Fruit fly (Drosophila melanogaster) whole organism, embryonic: Measurements from ENCODE around the gene CG6602.
A peak's percentile ranks its signal among the peaks of the same experiment; 100 is the strongest.

Experiments used
- BEAF-32 ChIP-seq: fragments of 200-800 bp; sonication (Bioruptor generic); optimal IDR thresholded peaks from 3 replicates; lab custom pipeline; 2017; ENCODE audit warnings: missing biosample characterization, missing genetic modification characterization, mild to moderate bottlenecking, moderate library complexity, missing genetic modification reagents
- CG10654 ChIP-seq: fragments of 200-800 bp; sonication (Bioruptor generic); optimal IDR thresholded peaks from 2 replicates; lab custom pipeline; 2016; ENCODE audit warnings: missing biosample characterization, missing genetic modification characterization
- CG10979 ChIP-seq: fragments of 200-800 bp; sonication (Bioruptor generic); optimal IDR thresholded peaks from 2 replicates; lab custom pipeline; 2018; ENCODE audit warnings: missing biosample characterization, mild to moderate bottlenecking, missing genetic modification characterization, moderate library complexity
- CG12155 ChIP-seq: fragments of 200-800 bp; sonication (Bioruptor generic); optimal IDR thresholded peaks from 3 replicates; lab custom pipeline; 2016; ENCODE audit warnings: missing biosample characterization, missing genetic modification characterization
- CG12391 ChIP-seq: fragments of 200-800 bp; sonication (Bioruptor generic); optimal IDR thresholded peaks from 3 replicates; lab custom pipeline; 2018; ENCODE audit warnings: missing biosample characterization, mild to moderate bottlenecking, missing genetic modification characterization, moderate library complexity
- CG12659 ChIP-seq: fragments of 200-800 bp; sonication (Bioruptor generic); optimal IDR thresholded peaks from 3 replicates; lab custom pipeline; 2017; ENCODE audit warnings: mild to moderate bottlenecking, missing biosample characterization, missing genetic modification reagents, missing genetic modification characterization
- CG13624 ChIP-seq: fragments of 200-800 bp; sonication (Bioruptor generic); optimal IDR thresholded peaks from 2 replicates; lab custom pipeline; 2016; ENCODE audit warnings: missing biosample characterization, missing genetic modification characterization
- CG17829 ChIP-seq: fragments of 200-800 bp; optimal IDR thresholded peaks from 2 replicates; lab custom pipeline; 2019; ENCODE audit warnings: missing biosample characterization, mild to moderate bottlenecking, missing genetic modification characterization, moderate library complexity
- CG1792 ChIP-seq: fragments of 200-800 bp; sonication (Bioruptor generic); optimal IDR thresholded peaks from 2 replicates; lab custom pipeline; 2016; ENCODE audit warnings: missing biosample characterization, missing genetic modification characterization
- CG2889 ChIP-seq: fragments of 200-800 bp; sonication (Bioruptor generic); IDR thresholded peaks from 3 replicates; pipeline ENCODE4 v1.3.6; 2022; ENCODE audit warnings: missing biosample characterization, missing genetic modification characterization
- CG3995 ChIP-seq: fragments of 200-800 bp; sonication (Bioruptor generic); optimal IDR thresholded peaks from 3 replicates; lab custom pipeline; 2016; ENCODE audit warnings: missing biosample characterization, missing genetic modification characterization
- CG4617 ChIP-seq: fragments of 200-800 bp; sonication (Bioruptor generic); optimal IDR thresholded peaks from 3 replicates; lab custom pipeline; 2016; ENCODE audit warnings: missing biosample characterization, missing genetic modification characterization, borderline replicate concordance
- CG7839 ChIP-seq: fragments of 200-800 bp; sonication (Bioruptor generic); optimal IDR thresholded peaks from 3 replicates; lab custom pipeline; 2018; ENCODE audit warnings: missing biosample characterization, mild to moderate bottlenecking, missing genetic modification characterization, moderate library complexity
- CG8478 ChIP-seq: fragments of >200 bp; optimal IDR thresholded peaks from 2 replicates; lab custom pipeline; 2018
- CG9876 ChIP-seq: fragments of 200-800 bp; sonication (Bioruptor generic); optimal IDR thresholded peaks from 2 replicates; lab custom pipeline; 2016; ENCODE audit warnings: missing biosample characterization, missing genetic modification characterization
- CG9932 ChIP-seq: fragments of 200-800 bp; sonication (Bioruptor generic); IDR thresholded peaks from 2 replicates; pipeline ENCODE4 v1.3.6; 2022; ENCODE audit warnings: missing biosample characterization, missing genetic modification characterization
- Chrac-16 ChIP-seq: fragments of 200-800 bp; sonication (Bioruptor generic); optimal IDR thresholded peaks from 3 replicates; lab custom pipeline; 2016; ENCODE audit warnings: missing biosample characterization, missing genetic modification characterization
- D19B ChIP-seq: fragments of 200-800 bp; sonication (Bioruptor generic); optimal IDR thresholded peaks from 2 replicates; lab custom pipeline; 2017; ENCODE audit warnings: missing biosample characterization, mild to moderate bottlenecking, missing genetic modification characterization
- Dll ChIP-seq: fragments of 200-800 bp; sonication (Bioruptor generic); IDR thresholded peaks from 4 replicates; pipeline ENCODE4 v1.3.6; 2022; ENCODE audit warnings: missing biosample characterization, missing genetic modification characterization; ENCODE audit not compliant: partially characterized antibody
- Doc2 ChIP-seq: fragments of 200-800 bp; sonication (Bioruptor generic); IDR thresholded peaks from 2 replicates; pipeline ENCODE4 v1.3.6; 2022; ENCODE audit warnings: missing biosample characterization, missing genetic modification characterization
- E2f2 ChIP-seq: fragments of 200-800 bp; sonication (Bioruptor generic); IDR thresholded peaks from 2 replicates; pipeline ENCODE4 v1.3.6; 2022; ENCODE audit warnings: missing biosample characterization, missing genetic modification characterization
- Ets97D ChIP-seq: fragments of 200-800 bp; sonication (Bioruptor generic); optimal IDR thresholded peaks from 3 replicates; lab custom pipeline; 2016; ENCODE audit warnings: missing biosample characterization, missing genetic modification characterization
- Gug ChIP-seq: fragments of 200-800 bp; sonication (Bioruptor generic); IDR thresholded peaks from 4 replicates; pipeline ENCODE4 v1.3.6; 2022; ENCODE audit warnings: missing biosample characterization, missing genetic modification characterization
- HLH4C ChIP-seq: fragments of 200-800 bp; sonication (Bioruptor generic); IDR thresholded peaks from 3 replicates; pipeline ENCODE4 v1.3.6; 2022; ENCODE audit warnings: missing biosample characterization, missing genetic modification characterization; ENCODE audit not compliant: partially characterized antibody
- HmgZ ChIP-seq: fragments of 200-800 bp; sonication (Bioruptor generic); optimal IDR thresholded peaks from 2 replicates; lab custom pipeline; 2018; ENCODE audit warnings: missing biosample characterization, mild to moderate bottlenecking, missing genetic modification characterization
- Hmr ChIP-seq: fragments of 200-800 bp; sonication (Bioruptor generic); optimal IDR thresholded peaks from 3 replicates; lab custom pipeline; 2017; ENCODE audit warnings: mild to moderate bottlenecking, missing biosample characterization, missing genetic modification reagents, missing genetic modification characterization
- MBD-R2 ChIP-seq: fragments of 200-800 bp; sonication (Bioruptor generic); IDR thresholded peaks from 2 replicates; pipeline ENCODE4 v1.3.6; 2022; ENCODE audit warnings: missing biosample characterization, missing genetic modification characterization
- Mad ChIP-seq: fragments of 200-800 bp; sonication (Bioruptor generic); optimal IDR thresholded peaks from 2 replicates; lab custom pipeline; 2016; ENCODE audit warnings: missing biosample characterization, missing genetic modification characterization
- Max ChIP-seq: fragments of 200-800 bp; sonication (Bioruptor generic); optimal IDR thresholded peaks from 2 replicates; lab custom pipeline; 2016; ENCODE audit warnings: missing biosample characterization, mild to moderate bottlenecking, missing genetic modification characterization
- Med ChIP-seq: fragments of 200-800 bp; sonication (Bioruptor generic); peaks from one replicate; lab custom pipeline; 2016; ENCODE audit warnings: missing biosample characterization, missing genetic modification characterization, mild to moderate bottlenecking, inconsistent platforms, moderate library complexity
- Ptx1 ChIP-seq: fragments of 200-800 bp; sonication (Bioruptor generic); IDR thresholded peaks from 2 replicates; pipeline ENCODE4 v1.3.6; 2022; ENCODE audit warnings: missing biosample characterization, missing genetic modification characterization
- Scr ChIP-seq: fragments of 200-800 bp; sonication (Bioruptor generic); IDR thresholded peaks from 2 replicates; pipeline ENCODE4 v1.3.6; 2022; ENCODE audit warnings: missing biosample characterization, missing genetic modification characterization; ENCODE audit not compliant: partially characterized antibody
- Sin3A ChIP-seq: fragments of >200 bp; optimal IDR thresholded peaks from 2 replicates; lab custom pipeline; 2018
- Usf ChIP-seq: fragments of 200-800 bp; sonication (Bioruptor generic); optimal IDR thresholded peaks from 2 replicates; lab custom pipeline; 2017; ENCODE audit warnings: missing genotype, missing biosample characterization, missing genetic modification characterization
- chm ChIP-seq: fragments of 200-800 bp; sonication (Bioruptor generic); IDR thresholded peaks from 2 replicates; pipeline ENCODE4 v1.3.6; 2022; ENCODE audit warnings: missing biosample characterization, missing genetic modification characterization
- croc ChIP-seq: fragments of 200-800 bp; sonication (Bioruptor generic); conservative IDR thresholded peaks from 3 replicates; pipeline ENCODE4 v1.3.6; 2022; ENCODE audit warnings: missing biosample characterization, missing genetic modification characterization
- dm ChIP-seq: fragments of 200-800 bp; sonication (Bioruptor generic); optimal IDR thresholded peaks from 3 replicates; lab custom pipeline; 2016; ENCODE audit warnings: missing biosample characterization, missing genetic modification characterization
- gcm2 ChIP-seq: fragments of 200-800 bp; sonication (Bioruptor generic); optimal IDR thresholded peaks from 2 replicates; lab custom pipeline; 2016; ENCODE audit warnings: missing biosample characterization, missing genetic modification characterization
- hbn ChIP-seq: fragments of 200-800 bp; sonication (Bioruptor generic); IDR thresholded peaks from 2 replicates; pipeline ENCODE4 v1.3.6; 2022; ENCODE audit warnings: missing biosample characterization, missing genetic modification characterization; ENCODE audit not compliant: partially characterized antibody
- lmd ChIP-seq: fragments of 200-800 bp; sonication (Bioruptor generic); IDR thresholded peaks from 2 replicates; pipeline ENCODE4 v1.3.6; 2022; ENCODE audit warnings: missing biosample characterization, missing genetic modification characterization
- mld ChIP-seq: fragments of 200-800 bp; sonication (Bioruptor generic); IDR thresholded peaks from 3 replicates; pipeline ENCODE4 v1.3.6; 2022; ENCODE audit warnings: missing biosample characterization, missing genetic modification characterization; ENCODE audit not compliant: partially characterized antibody
- nmo ChIP-seq: fragments of 200-800 bp; sonication (Bioruptor generic); optimal IDR thresholded peaks from 2 replicates; lab custom pipeline; 2018; ENCODE audit warnings: missing biosample characterization, mild to moderate bottlenecking, missing genetic modification characterization, moderate library complexity
- p53 ChIP-seq: fragments of 200-800 bp; sonication (Bioruptor generic); optimal IDR thresholded peaks from 2 replicates; lab custom pipeline; 2016; ENCODE audit warnings: missing biosample characterization, missing genetic modification characterization
- pita ChIP-seq: fragments of 200-800 bp; sonication (Bioruptor generic); optimal IDR thresholded peaks from 2 replicates; lab custom pipeline; 2017; ENCODE audit warnings: missing biosample characterization, mild to moderate bottlenecking, missing genetic modification characterization
- sens ChIP-seq: fragments of 200-800 bp; sonication (Bioruptor generic); peaks from one replicate; lab custom pipeline; 2016; ENCODE audit warnings: missing biosample characterization, missing genetic modification characterization
- shn ChIP-seq: fragments of 200-800 bp; sonication (Bioruptor generic); optimal IDR thresholded peaks from 3 replicates; lab custom pipeline; 2016; ENCODE audit warnings: missing biosample characterization, missing genetic modification characterization
- sim ChIP-seq: fragments of 200-800 bp; sonication (Bioruptor generic); IDR thresholded peaks from 2 replicates; pipeline ENCODE4 v1.3.6; 2022; ENCODE audit warnings: missing biosample characterization, missing genetic modification characterization
- sna ChIP-seq: fragments of 200-800 bp; sonication (Bioruptor generic); IDR thresholded peaks from 2 replicates; pipeline ENCODE4 v1.3.6; 2022; ENCODE audit warnings: missing biosample characterization, missing genetic modification characterization; ENCODE audit not compliant: partially characterized antibody
- tna ChIP-seq: fragments of 200-800 bp; sonication (Bioruptor generic); IDR thresholded peaks from 2 replicates; pipeline ENCODE4 v1.3.6; 2022; ENCODE audit warnings: missing biosample characterization, missing genetic modification characterization; ENCODE audit not compliant: partially characterized antibody
- trem ChIP-seq: fragments of 200-800 bp; optimal IDR thresholded peaks from 3 replicates; lab custom pipeline; 2019; ENCODE audit warnings: missing biosample characterization, mild to moderate bottlenecking, missing genetic modification characterization, moderate library complexity
- unpg ChIP-seq: fragments of 200-800 bp; sonication (Bioruptor generic); optimal IDR thresholded peaks from 3 replicates; lab custom pipeline; 2018; ENCODE audit warnings: missing biosample characterization, mild to moderate bottlenecking, missing genetic modification characterization, moderate library complexity
- yki ChIP-seq: fragments of >200 bp; optimal IDR thresholded peaks from 3 replicates; lab custom pipeline; 2018

CG6602 gene

dm6 chr3L:6054803-6055202, 17.1 kb upstream of the CG6602 start, which contains the start of gene tant (continued):
- TF ChIP-seq croc (GFP tag; lab: Robert Waterston, UW) (no peak), Max (GFP tag; lab: Kevin White, UChicago) (peak; percentile 6), sim (no peak), nmo (peak; percentile 77), CG8478 (peak; percentile 96), CG10979 (tag; lab: Kevin White, UChicago) (peak; percentile 12), sna (GFP tag; lab: Robert Waterston, UW) (peak; percentile 92), sens (GFP tag; lab: Kevin White, UChicago) (peak; percentile 75), CG9932 (peak; percentile 37; the same call in 1 of the 2 replicates), Sin3A (lab: Kevin White, UChicago) (peak; percentile 88), shn (peak; percentile 16), trem (tag; lab: Kevin White, UChicago) (peak; percentile 96), Med (peak; percentile 65), CG3995 (GFP tag; lab: Kevin White, UChicago) (peak; percentile 94), dm (GFP tag; lab: Kevin White, UChicago) (peak; percentile 27), CG12659 (GFP tag; lab: Kevin White, UChicago) (peak; percentile 38), CG12391 (peak; percentile 24), Scr (GFP tag; lab: Robert Waterston, UW) (peak; percentile 95), unpg (GFP tag; lab: Kevin White, UChicago) (no peak), Dll (GFP tag; lab: Robert Waterston, UW) (peak; percentile 95), Ptx1 (GFP tag; lab: Robert Waterston, UW) (no peak), Chrac-16 (GFP tag; lab: Kevin White, UChicago) (no peak), CG7839 (tag; lab: Kevin White, UChicago) (peak; percentile 20), Gug (GFP tag; lab: Robert Waterston, UW) (no peak), CG10654 (GFP tag; lab: Kevin White, UChicago) (no peak), Doc2 (GFP tag; lab: Robert Waterston, UW) (no peak), Usf (GFP tag; lab: Kevin White, UChicago) (no peak), MBD-R2 (GFP tag; lab: Robert Waterston, UW) (peak; percentile 51), gcm2 (GFP tag; lab: Kevin White, UChicago) (no peak), p53 (GFP tag; lab: Kevin White, UChicago) (peak; percentile 19), yki (lab: Kevin White, UChicago) (peak; percentile 55), lmd (GFP tag; lab: Robert Waterston, UW) (no peak), CG1792 (peak; percentile 16), BEAF-32 (GFP tag; lab: Kevin White, UChicago) (peak; percentile 96), mld (GFP tag; lab: Robert Waterston, UW) (peak; percentile 79), CG4617 (peak; percentile 86), HLH4C (GFP tag; lab: Robert Waterston, UW) (peak; percentile 89), D19B (GFP tag; lab: Kevin White, UChicago) (no peak), CG2889 (GFP tag; lab: Robert Waterston, UW) (no peak), hbn (GFP tag; lab: Robert Waterston, UW) (peak; percentile 79), E2f2 (GFP tag; lab: Robert Waterston, UW) (peak; percentile 84), Ets97D (GFP tag; lab: Kevin White, UChicago) (peak; percentile 88), CG12155 (GFP tag; lab: Kevin White, UChicago) (no peak), Mad (GFP tag; lab: Kevin White, UChicago) (peak; percentile 2), CG9876 (GFP tag; lab: Kevin White, UChicago) (peak; percentile 36), tna (GFP tag; lab: Robert Waterston, UW) (peak; percentile 80), HmgZ (tag; lab: Kevin White, UChicago) (peak; percentile 49), Hmr (peak; percentile 41), pita (peak; percentile 76), CG17829 (tag; lab: Kevin White, UChicago) (peak; percentile 8), chm (GFP tag; lab: Robert Waterston, UW) (no peak), CG13624 (GFP tag; lab: Kevin White, UChicago) (peak; percentile 2)
